Fruit fly (Drosophila melanogaster): ENCODE data around the gene CG14937.
A peak's percentile ranks its signal among the peaks of the same experiment; 100 is the strongest.

CG14937 gene

dm6 chr2L:11823470-11824162, 29.7 kb upstream of the CG14937 start (continued):
- TF ChIP-seq CG8089 (GFP tag; optimal IDR thresholded peaks at IDR 0.05) (no peak), CG32767 (GFP tag; IDR thresholded peaks at IDR 0.05) (no peak), row (GFP tag; IDR thresholded peaks at IDR 0.05) (peak; percentile 72), Xrp1 (GFP tag; IDR thresholded peaks at IDR 0.05) (no peak)

- peak; percentile 32 for TF ChIP-seq CG1832 (GFP tag; optimal IDR thresholded peaks at IDR 0.05)
- peak; percentile 74 for TF ChIP-seq CG15073 (GFP tag; optimal IDR thresholded peaks at IDR 0.05)
- no peak for TF ChIP-seq pan (optimal IDR thresholded peaks at IDR 0.05)
- peak in 1 of 2 experiments; percentile 89 for TF ChIP-seq pan (GFP tag; optimal IDR thresholded peaks at IDR 0.05 in 1 of 2, IDR thresholded peaks at IDR 0.05 in 1 of 2)
- peak; percentile 84 for TF ChIP-seq fd96Cb (tag; optimal IDR thresholded peaks at IDR 0.05)
- peak; percentile 27; the same call in 1 of the 2 replicates for TF ChIP-seq Dref (GFP tag; IDR thresholded peaks at IDR 0.05)
- peak; percentile 84 for TF ChIP-seq Blimp-1 (GFP tag; optimal IDR thresholded peaks at IDR 0.05)
- peak; percentile 79 for TF ChIP-seq Oaz (GFP tag; IDR thresholded peaks at IDR 0.05)
- peak; percentile 82 for TF ChIP-seq jumu (GFP tag; optimal IDR thresholded peaks at IDR 0.05)
- peak; percentile 89 for TF ChIP-seq Ada2b (GFP tag; IDR thresholded peaks at IDR 0.05)
- peak; percentile 90 for TF ChIP-seq CG32532 (GFP tag; IDR thresholded peaks at IDR 0.05)
- TF ChIP-seq Fer2 (tag; optimal IDR thresholded peaks at IDR 0.05) = peak; percentile 77
- TF ChIP-seq CG11696 (GFP tag; IDR thresholded peaks at IDR 0.05) = peak; percentile 85
- TF ChIP-seq Trl (optimal IDR thresholded peaks at IDR 0.05) = no peak
- peak; percentile 93 for TF ChIP-seq Trl (GFP tag; optimal IDR thresholded peaks at IDR 0.05)
- peak; percentile 82 for TF ChIP-seq CG1602 (GFP tag; optimal IDR thresholded peaks at IDR 0.05)
- peak; percentile 66 for TF ChIP-seq CG12769 (tag; optimal IDR thresholded peaks at IDR 0.05)
- TF ChIP-seq Doc3 (GFP tag; IDR thresholded peaks at IDR 0.05; ENCODE audit: partially characterized antibody) = no peak
- TF ChIP-seq dimm (GFP tag; IDR thresholded peaks at IDR 0.05) = no peak; the same call in 1 of the 2 replicates
- TF ChIP-seq mirr (GFP tag; optimal IDR thresholded peaks at IDR 0.05) = peak; percentile 95
- peak; percentile 84 for TF ChIP-seq sima (GFP tag; optimal IDR thresholded peaks at IDR 0.05)
- peak; percentile 90 for TF ChIP-seq nerfin-1 (tag; optimal IDR thresholded peaks at IDR 0.05)
- TF ChIP-seq CG5180 (GFP tag; optimal IDR thresholded peaks at IDR 0.05) = peak; percentile 88
- TF ChIP-seq chn (GFP tag; optimal IDR thresholded peaks at IDR 0.05) = peak; percentile 93
- TF ChIP-seq Elba2 (GFP tag; optimal IDR thresholded peaks at IDR 0.05) = peak; percentile 91
- TF ChIP-seq BEAF-32 (GFP tag; optimal IDR thresholded peaks at IDR 0.05) = peak; percentile 18
- TF ChIP-seq ham (GFP tag; IDR thresholded peaks at IDR 0.05) = peak; percentile 58; the same call in 1 of the 2 replicates
- peak; percentile 31; the same call in 1 of the 2 replicates for TF ChIP-seq GATAe (GFP tag; conservative IDR thresholded peaks at IDR 0.05)
- peak; percentile 76 for TF ChIP-seq CG13424 (tag; optimal IDR thresholded peaks at IDR 0.05)
- TF ChIP-seq CG9817 (tag; optimal IDR thresholded peaks at IDR 0.05) = peak; percentile 86
- TF ChIP-seq tup (GFP tag; optimal IDR thresholded peaks at IDR 0.05) = peak; percentile 74
- TF ChIP-seq E2f1 (GFP tag; IDR thresholded peaks at IDR 0.05) = peak; percentile 85
- peak; percentile 97 for TF ChIP-seq CG2202 (tag; optimal IDR thresholded peaks at IDR 0.05)
- TF ChIP-seq sob (GFP tag; IDR thresholded peaks at IDR 0.05) = peak; percentile 88
- TF ChIP-seq fu2 (GFP tag; optimal IDR thresholded peaks at IDR 0.05) = peak; percentile 51
- TF ChIP-seq CG9797 (GFP tag; optimal IDR thresholded peaks at IDR 0.05) = peak; percentile 68
- peak; percentile 98 for TF ChIP-seq CG4424 (GFP tag; optimal IDR thresholded peaks at IDR 0.05)
- TF ChIP-seq Adf1 (GFP tag; IDR thresholded peaks at IDR 0.05) = 0 out of 2 replicates have a peak, but pooled peaks have one; percentile 21
- TF ChIP-seq Dbx (GFP tag; IDR thresholded peaks at IDR 0.05) = peak; percentile 87
- TF ChIP-seq mld (GFP tag; IDR thresholded peaks at IDR 0.05; ENCODE audit: partially characterized antibody) = no peak
- no peak for TF ChIP-seq CG8478 (optimal IDR thresholded peaks at IDR 0.05)
- peak; percentile 99 for TF ChIP-seq CG2875 (GFP tag; optimal IDR thresholded peaks at IDR 0.05)
- peak; percentile 83 for TF ChIP-seq sisA (GFP tag; IDR thresholded peaks at IDR 0.05)
- TF ChIP-seq CG12942 (GFP tag; optimal IDR thresholded peaks at IDR 0.05) = peak; percentile 85
- TF ChIP-seq Gsc (GFP tag; IDR thresholded peaks at IDR 0.05) = no peak
These were observed 22.5 kb upstream of the CG14937 start for dm6 chr2L:11816376-11816775.
